Worm (Caenorhabditis elegans) whole organism, mixed stage, embryonic: ENCODE results near the gene Y50D4A.1.

Experiments
- blmp-1 ChIP-seq: fragments of 150-350 bp; optimal IDR thresholded peaks from 2 replicates; lab custom pipeline; 2014; ENCODE audit warnings: missing biosample characterization, missing genetic modification characterization
- elt-1 ChIP-seq: sonication (generic microtip); optimal IDR thresholded peaks from 2 replicates; lab custom pipeline; 2017; ENCODE audit warnings: missing genetic modification characterization, mild to moderate bottlenecking, missing compliant biosample characterization, antibody characterized with exemption, moderate library complexity, borderline replicate concordance; ENCODE audit not compliant: insufficient read depth
- elt-3 ChIP-seq: fragments of 150-350 bp; optimal IDR thresholded peaks from 2 replicates; lab custom pipeline; 2014; ENCODE audit warnings: missing biosample characterization, missing genetic modification characterization
- flh-1 ChIP-seq: fragments of 200-800 bp; sonication (Bioruptor generic); optimal IDR thresholded peaks from 2 replicates; lab custom pipeline; 2018; ENCODE audit warnings: mild to moderate bottlenecking, missing genetic modification characterization, moderate library complexity, missing compliant biosample characterization
- mep-1 ChIP-seq: fragments of 150-350 bp; optimal IDR thresholded peaks from 2 replicates; lab custom pipeline; 2017; ENCODE audit warnings: missing biosample characterization, missing genetic modification reagents, missing genetic modification characterization, inconsistent platforms
- nhr-237 ChIP-seq: fragments of 150-350 bp; optimal IDR thresholded peaks from 2 replicates; lab custom pipeline; 2014; ENCODE audit warnings: missing biosample characterization, missing genetic modification characterization
- nhr-76 ChIP-seq: sonication (generic microtip); optimal IDR thresholded peaks from 2 replicates; lab custom pipeline; 2017; ENCODE audit warnings: missing biosample characterization, missing genetic modification characterization
- pha-4 ChIP-seq: fragments of 150-350 bp; optimal IDR thresholded peaks from 2 replicates; lab custom pipeline; 2018; ENCODE audit warnings: missing biosample characterization, missing genetic modification reagents, missing genetic modification characterization
- snpc-4 ChIP-seq: fragments of 150-350 bp; optimal IDR thresholded peaks from 2 replicates; lab custom pipeline; 2014; ENCODE audit warnings: missing biosample characterization, missing genetic modification characterization
- unc-62 ChIP-seq: fragments of 150-350 bp; optimal IDR thresholded peaks from 2 replicates; lab custom pipeline; 2014; ENCODE audit warnings: missing biosample characterization, missing genetic modification reagents, missing genetic modification characterization
- zip-8 ChIP-seq: fragments of 150-350 bp; optimal IDR thresholded peaks from 2 replicates; lab custom pipeline; 2014; ENCODE audit warnings: missing biosample characterization, missing genetic modification characterization
- ztf-11 ChIP-seq: fragments of 150-350 bp; optimal IDR thresholded peaks from 2 replicates; lab custom pipeline; 2014; ENCODE audit warnings: missing biosample characterization, missing genetic modification characterization

- no peak for TF ChIP-seq mep-1 (tag; lab: Kevin White, UChicago)
- TF ChIP-seq pha-4 (tag; lab: Kevin White, UChicago) = no peak
- TF ChIP-seq nhr-237 (tag; lab: Kevin White, UChicago) = no peak
- TF ChIP-seq nhr-76 (tag; lab: Kevin White, UChicago) = no peak
- TF ChIP-seq zip-8 (tag; lab: Kevin White, UChicago) = no peak
- TF ChIP-seq snpc-4 (tag; lab: Kevin White, UChicago) = no peak
- no peak for TF ChIP-seq blmp-1
- no peak for TF ChIP-seq elt-3 (tag; lab: Kevin White, UChicago)
- no peak for TF ChIP-seq ztf-11 (tag; lab: Kevin White, UChicago)
- no peak for TF ChIP-seq unc-62
- no peak for TF ChIP-seq flh-1 (GFP tag; lab: Kevin White, UChicago)
- TF ChIP-seq elt-1 (tag; lab: Kevin White, UChicago) = no peak
These were observed 34.7 kb downstream of the Y50D4A.1 start for ce11 chrV:1242432-1242831.
